Worm (Caenorhabditis elegans) whole organism, L1 larva: ENCODE measurements around the gene T27E4.1.

ENCODE experiments used
- C04F5.9 ChIP-seq: sonication (generic microtip); optimal IDR thresholded peaks from 2 replicates; lab custom pipeline; 2016; ENCODE audit warnings: missing genetic modification characterization, missing compliant biosample characterization
- C16A3.4 ChIP-seq: fragments of 150-350 bp; optimal IDR thresholded peaks from 2 replicates; lab custom pipeline; 2014; ENCODE audit warnings: missing biosample characterization, missing genetic modification characterization
- C34B4.2 ChIP-seq: sonication (generic microtip); optimal IDR thresholded peaks from 2 replicates; lab custom pipeline; 2017; ENCODE audit warnings: mild to moderate bottlenecking, missing genetic modification characterization, missing compliant biosample characterization
- Y116A8C.19 ChIP-seq: sonication (generic microtip); optimal IDR thresholded peaks from 2 replicates; lab custom pipeline; 2016; ENCODE audit warnings: missing compliant biosample characterization, missing genetic modification characterization, borderline replicate concordance
- aha-1 ChIP-seq: fragments of 150-350 bp; optimal IDR thresholded peaks from 2 replicates; lab custom pipeline; 2014; ENCODE audit warnings: missing biosample characterization, missing genetic modification characterization
- alr-1 ChIP-seq: fragments of 200-800 bp; sonication (Bioruptor generic); optimal IDR thresholded peaks from 2 replicates; lab custom pipeline; 2018; ENCODE audit warnings: borderline replicate concordance, mild to moderate bottlenecking, missing genetic modification characterization, missing compliant biosample characterization
- aly-2 ChIP-seq: fragments of 150-350 bp; optimal IDR thresholded peaks from 2 replicates; lab custom pipeline; 2014; ENCODE audit warnings: missing biosample characterization, missing genetic modification characterization
- blmp-1 ChIP-seq: fragments of 150-350 bp; optimal IDR thresholded peaks from 2 replicates; lab custom pipeline; 2014; ENCODE audit warnings: missing biosample characterization, missing genetic modification characterization
- ceh-8 ChIP-seq: fragments of 200-800 bp; sonication (Bioruptor generic); optimal IDR thresholded peaks from 2 replicates; lab custom pipeline; 2018; ENCODE audit warnings: mild to moderate bottlenecking, missing genetic modification characterization, moderate library complexity, missing compliant biosample characterization
- ceh-82 ChIP-seq, 3 experiments: fragments of 150-350 bp in 1 of 3; sonication (generic microtip) in 2 of 3; optimal IDR thresholded peaks; 2 replicates each; lab custom pipeline; 2014 to 2017; ENCODE audit warnings: missing biosample characterization in 3 of 3, missing genetic modification characterization in 3 of 3
- ceh-88 ChIP-seq: fragments of 200-800 bp; sonication (Bioruptor generic); IDR thresholded peaks from 2 replicates; pipeline ENCODE4 v1.3.6; 2022; ENCODE audit warnings: missing genetic modification characterization, missing compliant biosample characterization
- ceh-90 ChIP-seq: sonication (generic microtip); optimal IDR thresholded peaks from 2 replicates; lab custom pipeline; 2016; ENCODE audit warnings: missing genetic modification characterization, missing compliant biosample characterization
- ces-1 ChIP-seq: fragments of 150-350 bp; optimal IDR thresholded peaks from 2 replicates; lab custom pipeline; 2014; ENCODE audit warnings: missing biosample characterization, missing genetic modification reagents, missing genetic modification characterization
- dpl-1 ChIP-seq, 3 experiments: fragments of 150-350 bp in 2 of 3; sonication (generic microtip) in 1 of 3; optimal IDR thresholded peaks; 2 replicates each; lab custom pipeline; 2014 to 2017; ENCODE audit warnings: missing biosample characterization in 3 of 3, missing genetic modification characterization in 3 of 3, missing genetic modification reagents in 3 of 3
- dsc-1 ChIP-seq: sonication (generic microtip); optimal IDR thresholded peaks from 2 replicates; lab custom pipeline; 2016; ENCODE audit warnings: mild to moderate bottlenecking, missing genetic modification characterization, missing compliant biosample characterization
- egl-13 ChIP-seq: sonication (generic microtip); optimal IDR thresholded peaks from 2 replicates; lab custom pipeline; 2016; ENCODE audit warnings: missing genotype, missing genetic modification reagents, missing genetic modification characterization, missing compliant biosample characterization
- egl-27 ChIP-seq, 2 experiments: fragments of 150-350 bp in 1 of 2; sonication (generic microtip); optimal IDR thresholded peaks; 3 replicates each; lab custom pipeline; 2017 to 2018; ENCODE audit warnings: missing biosample characterization in 2 of 2, missing genetic modification characterization in 2 of 2, missing genetic modification reagents in 2 of 2
- elt-2 ChIP-seq: sonication (generic microtip); optimal IDR thresholded peaks from 2 replicates; lab custom pipeline; 2016; ENCODE audit warnings: missing genetic modification characterization, mild to moderate bottlenecking, inconsistent platforms, missing compliant biosample characterization, missing genetic modification reagents
- ets-5 ChIP-seq: fragments of 200-800 bp; sonication (Bioruptor generic); IDR thresholded peaks from 2 replicates; pipeline ENCODE4 v1.3.6; 2022; ENCODE audit warnings: missing genetic modification characterization, missing compliant biosample characterization
- fkh-10 ChIP-seq: sonication (generic microtip); optimal IDR thresholded peaks from 2 replicates; lab custom pipeline; 2017; ENCODE audit warnings: missing biosample characterization, missing genetic modification reagents, missing genetic modification characterization
- fkh-8 ChIP-seq: sonication (generic microtip); optimal IDR thresholded peaks from 2 replicates; lab custom pipeline; 2016; ENCODE audit warnings: mild to moderate bottlenecking, missing genetic modification characterization, missing compliant biosample characterization
- hlh-4 ChIP-seq: sonication (generic microtip); optimal IDR thresholded peaks from 2 replicates; lab custom pipeline; 2016; ENCODE audit warnings: mild to moderate bottlenecking, missing genetic modification characterization, missing compliant biosample characterization
- hpl-2 ChIP-seq: fragments of 150-350 bp; optimal IDR thresholded peaks from 2 replicates; lab custom pipeline; 2014; ENCODE audit warnings: missing biosample characterization, missing genetic modification reagents, missing genetic modification characterization
- irx-1 ChIP-seq: sonication (generic microtip); optimal IDR thresholded peaks from 2 replicates; lab custom pipeline; 2016; ENCODE audit warnings: missing genetic modification characterization, missing compliant biosample characterization
- jun-1 ChIP-seq: fragments of 150-350 bp; optimal IDR thresholded peaks from 2 replicates; lab custom pipeline; 2014; ENCODE audit warnings: missing biosample characterization, missing genetic modification reagents, missing genetic modification characterization
- lin-14 ChIP-seq: fragments of 200-800 bp; sonication (Bioruptor generic); optimal IDR thresholded peaks from 2 replicates; lab custom pipeline; 2018; ENCODE audit warnings: mild to moderate bottlenecking, missing genetic modification characterization, moderate library complexity, missing compliant biosample characterization
- lin-15B ChIP-seq: fragments of 150-350 bp; sonication (generic microtip); optimal IDR thresholded peaks from 3 replicates; lab custom pipeline; 2014; ENCODE audit warnings: missing biosample characterization, missing genetic modification characterization
- lin-35 ChIP-seq, 2 experiments: fragments of 150-350 bp; optimal IDR thresholded peaks; 2 replicates each; lab custom pipeline; 2014; ENCODE audit warnings: missing biosample characterization in 2 of 2, missing genetic modification characterization in 2 of 2, missing genetic modification reagents in 2 of 2
- lsy-2 ChIP-seq, 2 experiments: fragments of 150-350 bp; optimal IDR thresholded peaks; 2 replicates each; lab custom pipeline; 2014; ENCODE audit warnings: missing biosample characterization in 2 of 2, missing genetic modification characterization in 2 of 2
- mdl-1 ChIP-seq, 2 experiments: fragments of 150-350 bp; optimal IDR thresholded peaks; 2 replicates each; lab custom pipeline; 2014 to 2017; ENCODE audit warnings: missing biosample characterization in 2 of 2, missing genetic modification characterization in 2 of 2, inconsistent platforms in 1 of 2
- nhr-11 ChIP-seq: fragments of 150-350 bp; optimal IDR thresholded peaks from 2 replicates; lab custom pipeline; 2014; ENCODE audit warnings: missing biosample characterization, missing genetic modification characterization
- nhr-28 ChIP-seq: fragments of 150-350 bp; optimal IDR thresholded peaks from 2 replicates; lab custom pipeline; 2014; ENCODE audit warnings: missing biosample characterization, missing genetic modification characterization
- nhr-71 ChIP-seq: sonication (generic microtip); optimal IDR thresholded peaks from 2 replicates; lab custom pipeline; 2016; ENCODE audit warnings: mild to moderate bottlenecking, missing genetic modification characterization, moderate library complexity, missing compliant biosample characterization
- nhr-76 ChIP-seq: sonication (generic microtip); optimal IDR thresholded peaks from 2 replicates; lab custom pipeline; 2017; ENCODE audit warnings: missing biosample characterization, missing genetic modification characterization
- nhr-85 ChIP-seq: sonication (generic microtip); peaks from one replicate; lab custom pipeline; 2016; ENCODE audit warnings: missing genetic modification characterization, inconsistent platforms, missing compliant biosample characterization
- pag-3 ChIP-seq: sonication (generic microtip); optimal IDR thresholded peaks from 2 replicates; lab custom pipeline; 2017; ENCODE audit warnings: missing genetic modification characterization, mild to moderate bottlenecking, missing compliant biosample characterization, antibody characterized with exemption, borderline replicate concordance; ENCODE audit not compliant: insufficient read depth
- rnt-1 ChIP-seq: sonication (generic microtip); optimal IDR thresholded peaks from 2 replicates; lab custom pipeline; 2016; ENCODE audit warnings: mild to moderate bottlenecking, missing genetic modification characterization, moderate library complexity, missing compliant biosample characterization
- skn-1 ChIP-seq: fragments of 150-350 bp; optimal IDR thresholded peaks from 2 replicates; lab custom pipeline; 2014; ENCODE audit warnings: missing biosample characterization, missing genetic modification characterization
- sox-4 ChIP-seq: sonication (generic microtip); optimal IDR thresholded peaks from 2 replicates; lab custom pipeline; 2016; ENCODE audit warnings: missing genetic modification characterization, missing compliant biosample characterization
- sptf-1 ChIP-seq: fragments of 150-350 bp; optimal IDR thresholded peaks from 2 replicates; lab custom pipeline; 2014; ENCODE audit warnings: missing biosample characterization, missing genetic modification characterization
- tbx-2 ChIP-seq: sonication (generic microtip); optimal IDR thresholded peaks from 2 replicates; lab custom pipeline; 2016; ENCODE audit warnings: missing genetic modification characterization, missing compliant biosample characterization
- tlp-1 ChIP-seq: fragments of 150-350 bp; optimal IDR thresholded peaks from 2 replicates; lab custom pipeline; 2014; ENCODE audit warnings: missing biosample characterization, missing genetic modification characterization
- unc-130 ChIP-seq: fragments of 150-350 bp; optimal IDR thresholded peaks from 2 replicates; lab custom pipeline; 2017; ENCODE audit warnings: missing biosample characterization, missing genetic modification characterization, inconsistent platforms
- unc-62 ChIP-seq: fragments of 150-350 bp; optimal IDR thresholded peaks from 2 replicates; lab custom pipeline; 2014; ENCODE audit warnings: missing biosample characterization, missing genetic modification reagents, missing genetic modification characterization
- unc-86 ChIP-seq: sonication (generic microtip); optimal IDR thresholded peaks from 2 replicates; lab custom pipeline; 2016; ENCODE audit warnings: missing genetic modification characterization, missing compliant biosample characterization
- vab-15 ChIP-seq: sonication (generic microtip); optimal IDR thresholded peaks from 2 replicates; lab custom pipeline; 2017; ENCODE audit warnings: missing genotype, mild to moderate bottlenecking, missing genetic modification characterization, missing compliant biosample characterization
- zag-1 ChIP-seq: fragments of 150-350 bp; optimal IDR thresholded peaks from 2 replicates; lab custom pipeline; 2014; ENCODE audit warnings: missing biosample characterization, missing genetic modification characterization
- zip-4 ChIP-seq: fragments of 200-800 bp; sonication (Bioruptor generic); optimal IDR thresholded peaks from 2 replicates; lab custom pipeline; 2018; ENCODE audit warnings: mild to moderate bottlenecking, missing genetic modification characterization, moderate library complexity, missing compliant biosample characterization
- ztf-11 ChIP-seq, 2 experiments: sonication (generic microtip); optimal IDR thresholded peaks; 2 replicates each; lab custom pipeline; 2016 to 2017; ENCODE audit warnings: missing genetic modification characterization in 2 of 2, missing biosample characterization in 1 of 2, missing compliant biosample characterization in 1 of 2
- ztf-4 ChIP-seq: fragments of 150-350 bp; optimal IDR thresholded peaks from 2 replicates; lab custom pipeline; 2014; ENCODE audit warnings: missing biosample characterization, missing genetic modification characterization

Gene T27E4.1

ce11 chrV:9081410-9081809 is 10.7 kb upstream of the T27E4.1 start:
- TF ChIP-seq unc-86 (tag; lab: Kevin White, UChicago) (no peak), elt-2 (tag; lab: Kevin White, UChicago) (peak; percentile 26), hpl-2 (GFP tag; lab: Kevin White, UChicago) (no peak), tlp-1 (tag; lab: Kevin White, UChicago) (no peak), mdl-1 (tag; optimal IDR thresholded peaks at IDR 0.05; lab: Kevin White, UChicago) (peak in 1 of 2 experiments; percentile 7), jun-1 (tag; lab: Kevin White, UChicago) (peak; percentile 16), C04F5.9 (tag; lab: Kevin White, UChicago) (no peak), rnt-1 (no peak), ets-5 (GFP tag; lab: Robert Waterston, UW) (no peak), dsc-1 (tag; lab: Kevin White, UChicago) (no peak), nhr-85 (tag; lab: Kevin White, UChicago) (no peak), skn-1 (tag; lab: Kevin White, UChicago) (no peak), ceh-90 (tag; lab: Kevin White, UChicago) (no peak), ceh-8 (GFP tag; lab: Kevin White, UChicago) (no peak), lin-35 (GFP tag; optimal IDR thresholded peaks at IDR 0.05; lab: Kevin White, UChicago) (no peak), ceh-82 (tag; optimal IDR thresholded peaks at IDR 0.05; lab: Kevin White, UChicago) (no peak), nhr-76 (tag; lab: Kevin White, UChicago) (no peak), Y116A8C.19 (no peak), lin-14 (GFP tag; lab: Kevin White, UChicago) (peak; percentile 24), aly-2 (tag; lab: Kevin White, UChicago) (no peak), sptf-1 (tag; lab: Kevin White, UChicago) (no peak), lsy-2 (tag; optimal IDR thresholded peaks at IDR 0.05; lab: Kevin White, UChicago) (no peak)

ce11 chrV:9082350-9082749 is 9.8 kb upstream of the T27E4.1 start:
- TF ChIP-seq unc-62, result no peak
- TF ChIP-seq zag-1, result no peak
- no peak for TF ChIP-seq hlh-4
- no peak for TF ChIP-seq zip-4
- TF ChIP-seq blmp-1 (tag; lab: Kevin White, UChicago), result peak; percentile 62

- no peak for TF ChIP-seq unc-130 (tag; lab: Kevin White, UChicago)
- TF ChIP-seq aha-1 (tag; lab: Kevin White, UChicago), result no peak
- TF ChIP-seq ces-1 (GFP tag; lab: Kevin White, UChicago), result no peak
- TF ChIP-seq nhr-85 (tag; lab: Kevin White, UChicago), result peak; percentile 80
- TF ChIP-seq nhr-11 (tag; lab: Kevin White, UChicago), result no peak
- no peak for TF ChIP-seq fkh-8 (tag; lab: Kevin White, UChicago)
- no peak for TF ChIP-seq egl-27 (tag; optimal IDR thresholded peaks at IDR 0.05; lab: Kevin White, UChicago)
- no peak for TF ChIP-seq alr-1 (tag; lab: Kevin White, UChicago)
- no peak for TF ChIP-seq C34B4.2 (tag; lab: Kevin White, UChicago)
- TF ChIP-seq ceh-88 (GFP tag; lab: Robert Waterston, UW), result no peak
- TF ChIP-seq nhr-76 (tag; lab: Kevin White, UChicago), result no peak
- peak; percentile 47 for TF ChIP-seq blmp-1 (tag; lab: Kevin White, UChicago)
- TF ChIP-seq tbx-2 (tag; lab: Kevin White, UChicago), result peak; percentile 27
- TF ChIP-seq sptf-1 (tag; lab: Kevin White, UChicago), result no peak
- no peak for TF ChIP-seq vab-15 (tag; lab: Kevin White, UChicago)
- TF ChIP-seq lin-35 (GFP tag; optimal IDR thresholded peaks at IDR 0.05; lab: Kevin White, UChicago), result peak in 1 of 2 experiments; percentile 24
- TF ChIP-seq unc-86 (tag; lab: Kevin White, UChicago), result no peak
- no peak for TF ChIP-seq ztf-11 (tag; optimal IDR thresholded peaks at IDR 0.05; lab: Kevin White, UChicago)
- no peak for TF ChIP-seq ceh-82 (tag; optimal IDR thresholded peaks at IDR 0.05; lab: Kevin White, UChicago)
- no peak for TF ChIP-seq irx-1 (tag; lab: Kevin White, UChicago)
- peak; percentile 40 for TF ChIP-seq lin-14 (GFP tag; lab: Kevin White, UChicago)
- no peak for TF ChIP-seq ztf-4 (tag; lab: Kevin White, UChicago)
- TF ChIP-seq dpl-1 (GFP tag; optimal IDR thresholded peaks at IDR 0.05; lab: Kevin White, UChicago), result no peak
- TF ChIP-seq C16A3.4 (tag; lab: Kevin White, UChicago), result no peak
- no peak for TF ChIP-seq hlh-4
- TF ChIP-seq pag-3 (tag; lab: Kevin White, UChicago), result no peak
- TF ChIP-seq lin-15B (tag; lab: Kevin White, UChicago), result no peak
- no peak for TF ChIP-seq sox-4 (tag; lab: Kevin White, UChicago)
- TF ChIP-seq fkh-10 (GFP tag; lab: Kevin White, UChicago), result no peak
- no peak for TF ChIP-seq nhr-28
- no peak for TF ChIP-seq egl-13 (tag; lab: Kevin White, UChicago)
- TF ChIP-seq nhr-71 (tag; lab: Kevin White, UChicago), result peak; percentile 32
These were observed 7.9 kb upstream of the T27E4.1 start for ce11 chrV:9084252-9084651.
